Fruit fly (Drosophila melanogaster): ENCODE measurements around the gene rpr.
A peak's percentile ranks its signal among the peaks of the same experiment; 100 is the strongest.

rpr gene

dm6 chr3L:18348664-18349063 lies 49.6 kb downstream of the rpr start (continued):
- no peak for TF ChIP-seq inv (GFP tag; IDR thresholded peaks at IDR 0.05; ENCODE audit: partially characterized antibody)
- peak; percentile 4 for TF ChIP-seq psq (GFP tag; optimal IDR thresholded peaks at IDR 0.05)
- TF ChIP-seq HmgZ (tag; optimal IDR thresholded peaks at IDR 0.05), result peak; percentile 13
- TF ChIP-seq CG30020 (tag; optimal IDR thresholded peaks at IDR 0.05), result peak; percentile 55
- no peak for TF ChIP-seq Sry-β (GFP tag; optimal IDR thresholded peaks at IDR 0.05)
- peak; percentile 48 for TF ChIP-seq CG10654 (GFP tag; optimal IDR thresholded peaks at IDR 0.05)
- TF ChIP-seq btn (GFP tag; optimal IDR thresholded peaks at IDR 0.05), result no peak
- peak; percentile 76 for TF ChIP-seq row (GFP tag; IDR thresholded peaks at IDR 0.05)
- TF ChIP-seq dpn (GFP tag; optimal IDR thresholded peaks at IDR 0.05), result peak; percentile 27 to 68
- peak; percentile 66 for TF ChIP-seq Mad (GFP tag; optimal IDR thresholded peaks at IDR 0.05)
- TF ChIP-seq CG8944 (GFP tag; optimal IDR thresholded peaks at IDR 0.05), result no peak
- no peak for TF ChIP-seq knrl (GFP tag; IDR thresholded peaks at IDR 0.05; ENCODE audit: partially characterized antibody)
- peak; percentile 43 for TF ChIP-seq Jarid2 (GFP tag; optimal IDR thresholded peaks at IDR 0.05)
- peak; percentile 73 for TF ChIP-seq CG3407 (GFP tag; optimal IDR thresholded peaks at IDR 0.05)
- peak; percentile 46 for TF ChIP-seq CG10147 (GFP tag; optimal IDR thresholded peaks at IDR 0.05)
- no peak for TF ChIP-seq MESR4 (GFP tag; optimal IDR thresholded peaks at IDR 0.05)
- no peak for TF ChIP-seq Atf6 (GFP tag; IDR thresholded peaks at IDR 0.05)
- no peak for TF ChIP-seq ase (GFP tag; IDR thresholded peaks at IDR 0.05)
- peak; percentile 70 for TF ChIP-seq CG4707 (GFP tag; optimal IDR thresholded peaks at IDR 0.05)
- TF ChIP-seq tap (tag; optimal IDR thresholded peaks at IDR 0.05), result peak; percentile 62
- no peak for TF ChIP-seq mam (GFP tag; optimal IDR thresholded peaks at IDR 0.05)
- peak; percentile 91 for TF ChIP-seq phol (tag; optimal IDR thresholded peaks at IDR 0.05)
- no peak for TF ChIP-seq her (GFP tag; optimal IDR thresholded peaks at IDR 0.05)
- TF ChIP-seq so (GFP tag; IDR thresholded peaks at IDR 0.05), result peak; percentile 61; the same call in 2 of the 3 replicates
- no peak for TF ChIP-seq hb (GFP tag; IDR thresholded peaks at IDR 0.05; ENCODE audit: partially characterized antibody)
- TF ChIP-seq chinmo (GFP tag; IDR thresholded peaks at IDR 0.05; ENCODE audit: partially characterized antibody), result no peak
- peak; percentile 67 for TF ChIP-seq Camta (GFP tag; optimal IDR thresholded peaks at IDR 0.05)
- TF ChIP-seq CG10543 (GFP tag; optimal IDR thresholded peaks at IDR 0.05), result no peak
- no peak for TF ChIP-seq corto (GFP tag; optimal IDR thresholded peaks at IDR 0.05)

- TF ChIP-seq pros (GFP tag; optimal IDR thresholded peaks at IDR 0.05) (peak; percentile 50), sens (GFP tag) (no peak), Hey (tag; optimal IDR thresholded peaks at IDR 0.05) (peak; percentile 70), Med (GFP tag) (peak; percentile 19), CG15479 (GFP tag; optimal IDR thresholded peaks at IDR 0.05) (peak; percentile 81), ranshi (GFP tag; IDR thresholded peaks at IDR 0.05) (no peak), scrt (GFP tag; optimal IDR thresholded peaks at IDR 0.05) (peak; percentile 10), CG7357 (GFP tag; IDR thresholded peaks at IDR 0.05) (no peak), CG18476 (GFP tag; optimal IDR thresholded peaks at IDR 0.05) (peak; percentile 59), CG7963 (GFP tag; IDR thresholded peaks at IDR 0.05; ENCODE audit: partially characterized antibody) (0 out of 3 replicates have a peak, but pooled peaks have one; percentile 40), lov (optimal IDR thresholded peaks at IDR 0.05) (no peak), lov (GFP tag; IDR thresholded peaks at IDR 0.05) (no peak), Dad (GFP tag; optimal IDR thresholded peaks at IDR 0.05) (no peak)
Measured at dm6 chr3L:18348040-18348439, 50.2 kb downstream of the rpr start.

All from whole organism, embryonic.